Worm (Caenorhabditis elegans): ENCODE data around the gene sqv-2.

The sqv-2 gene

DNA sequence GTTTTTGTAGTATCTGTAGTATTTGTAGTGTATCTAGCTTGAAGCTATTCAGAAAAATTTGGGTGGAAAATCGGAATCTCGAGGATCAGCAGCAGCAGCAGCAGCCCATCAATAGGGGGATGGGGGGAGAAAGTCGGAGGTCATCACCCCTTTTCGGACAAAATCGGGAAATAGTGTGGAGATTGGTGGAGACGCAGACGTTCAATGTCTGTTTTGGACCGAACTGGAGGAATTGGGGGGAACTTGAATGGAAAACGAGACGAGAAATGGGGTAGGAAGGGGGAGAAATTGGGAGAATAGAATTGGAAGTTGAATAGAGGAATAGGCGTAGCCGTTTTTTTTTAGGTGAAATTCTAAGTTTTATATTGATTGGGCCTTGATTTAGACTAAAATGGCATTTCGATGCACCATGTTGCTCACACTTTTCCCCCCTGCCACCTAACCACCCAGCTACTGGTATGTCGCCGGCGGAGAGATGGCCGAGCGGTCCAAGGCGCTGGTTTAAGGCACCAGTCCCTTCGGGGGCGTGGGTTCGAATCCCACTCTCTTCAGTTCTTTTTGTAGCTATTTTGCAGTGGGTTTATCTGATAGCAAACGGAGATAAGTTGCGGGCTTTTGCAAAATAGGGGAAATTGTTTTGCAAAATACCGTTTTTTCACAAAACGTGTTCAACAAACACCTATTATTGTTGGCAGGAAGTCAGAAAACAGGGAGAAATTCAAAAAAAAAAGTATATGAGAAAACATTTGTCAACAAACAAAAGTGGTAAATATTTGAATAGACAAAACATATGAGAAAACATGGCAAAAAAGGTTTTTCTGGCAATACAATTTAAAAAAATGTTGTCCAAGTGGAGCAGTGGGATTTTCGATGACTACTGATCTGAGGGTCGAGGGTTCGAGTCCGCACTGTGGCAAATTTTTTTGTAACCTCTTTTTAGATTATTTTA, 34.0 kb downstream of the sqv-2 start:
- TF ChIP-seq pha-4 (tag; optimal IDR thresholded peaks at IDR 0.05) (peak; percentile 24), nhr-23 (tag; optimal IDR thresholded peaks at IDR 0.05) (peak; percentile 43), nfya-1 (tag; optimal IDR thresholded peaks at IDR 0.05; ENCODE audit: insufficient read depth) (peak; percentile 10), jun-1 (tag; optimal IDR thresholded peaks at IDR 0.05) (no peak)

DNA sequence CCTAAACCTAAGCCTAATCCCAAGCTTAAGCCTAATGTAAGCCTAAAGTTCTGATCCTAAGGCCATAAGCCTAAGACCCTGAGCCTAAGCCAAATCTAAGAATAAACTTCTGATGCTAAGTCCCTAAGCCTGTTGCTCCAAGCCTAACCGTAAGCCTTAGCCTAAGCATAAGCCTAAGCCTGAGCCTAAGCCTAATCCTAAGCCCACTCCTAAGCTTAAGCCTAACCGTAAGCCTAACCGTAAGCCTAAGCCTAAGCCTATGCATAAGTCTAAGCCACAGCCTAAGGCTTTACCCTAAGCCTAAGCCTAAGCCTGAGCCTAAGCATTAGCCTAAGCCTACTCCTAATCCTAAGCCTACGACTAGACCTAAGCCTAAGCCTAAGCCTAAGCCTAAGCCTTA, 34.9 kb downstream of the sqv-2 start:
- no peak for TF ChIP-seq fkh-10 (GFP tag; optimal IDR thresholded peaks at IDR 0.05)
- no peak for TF ChIP-seq ZK546.5 (tag; optimal IDR thresholded peaks at IDR 0.05)
- no peak for TF ChIP-seq hmg-11 (tag; optimal IDR thresholded peaks at IDR 0.05)
- no peak for TF ChIP-seq ceh-28 (tag; optimal IDR thresholded peaks at IDR 0.05)
- TF ChIP-seq nhr-28 (tag; optimal IDR thresholded peaks at IDR 0.05), result no peak

DNA sequence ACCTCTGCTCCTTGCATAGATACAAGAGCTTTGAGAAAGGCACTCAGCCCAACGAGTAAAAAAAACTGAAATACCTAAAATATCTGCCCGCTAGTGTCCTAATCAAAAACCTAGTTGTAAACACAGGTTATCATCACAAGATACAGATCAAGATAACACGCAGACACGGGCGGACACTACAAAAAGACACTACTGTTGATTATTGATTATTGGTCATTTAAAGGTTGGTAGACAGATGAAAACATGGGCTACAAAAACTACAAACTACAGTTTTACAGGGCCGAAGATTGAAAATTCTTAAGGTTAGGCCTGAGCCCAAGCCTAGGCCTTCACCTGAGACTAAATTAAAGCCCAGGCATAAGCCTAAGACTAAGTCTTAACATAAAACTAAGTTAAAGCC, 35.3 kb downstream of the sqv-2 start:
- TF ChIP-seq ama-1 (optimal IDR thresholded peaks at IDR 0.05), result no peak
- no peak for TF ChIP-seq zag-1 (tag; optimal IDR thresholded peaks at IDR 0.05)
- TF ChIP-seq nhr-76 (tag; optimal IDR thresholded peaks at IDR 0.05), result no peak
- no peak for TF ChIP-seq elt-3 (tag; optimal IDR thresholded peaks at IDR 0.05)
- TF ChIP-seq ceh-28 (tag; optimal IDR thresholded peaks at IDR 0.05), result no peak
- TF ChIP-seq nhr-43 (tag; optimal IDR thresholded peaks at IDR 0.05; ENCODE audit: poor library complexity, severe bottlenecking), result no peak
- TF ChIP-seq daf-12 (tag; optimal IDR thresholded peaks at IDR 0.05), result no peak
- TF ChIP-seq ceh-16 (tag; optimal IDR thresholded peaks at IDR 0.05), result no peak
- no peak for TF ChIP-seq eor-1 (tag; optimal IDR thresholded peaks at IDR 0.05)
- TF ChIP-seq skn-1 (tag; optimal IDR thresholded peaks at IDR 0.05), result no peak
- no peak for TF ChIP-seq nhr-11 (tag; optimal IDR thresholded peaks at IDR 0.05)
- TF ChIP-seq elt-2 (tag; optimal IDR thresholded peaks at IDR 0.05), result no peak
- no peak for TF ChIP-seq hmg-11 (tag; optimal IDR thresholded peaks at IDR 0.05)
- no peak for TF ChIP-seq lsy-12 (tag; optimal IDR thresholded peaks at IDR 0.05)
- no peak for TF ChIP-seq nhr-23 (tag; optimal IDR thresholded peaks at IDR 0.05)
- no peak for TF ChIP-seq nhr-28 (tag; optimal IDR thresholded peaks at IDR 0.05)
- no peak for TF ChIP-seq mml-1 (tag; optimal IDR thresholded peaks at IDR 0.05)
- TF ChIP-seq snpc-4 (tag; optimal IDR thresholded peaks at IDR 0.05), result no peak
- TF ChIP-seq ceh-9 (tag; optimal IDR thresholded peaks at IDR 0.05), result no peak
- no peak for TF ChIP-seq ztf-4 (tag; optimal IDR thresholded peaks at IDR 0.05)

DNA sequence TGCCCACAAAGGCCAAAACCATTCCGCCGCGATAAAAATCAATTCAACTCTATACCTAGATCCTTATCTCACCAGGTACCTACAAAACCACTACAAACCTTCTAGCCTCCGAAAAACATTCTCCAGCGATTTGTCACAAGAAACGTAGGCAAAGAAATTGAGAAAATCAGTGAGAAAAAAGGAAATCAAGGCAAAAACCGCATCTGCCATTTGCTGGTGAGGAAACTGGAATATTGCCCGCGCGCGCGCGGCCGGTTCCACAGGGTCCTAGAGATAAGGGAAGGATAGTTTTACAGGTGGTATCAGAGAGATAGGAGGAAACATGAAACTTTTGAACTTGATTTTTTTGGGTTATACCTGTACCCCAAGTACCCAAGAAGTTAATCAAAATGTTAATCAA, 36.6 kb downstream of the sqv-2 start:
- TF ChIP-seq nhr-25 (tag; optimal IDR thresholded peaks at IDR 0.05), result peak; percentile 49
- TF ChIP-seq elt-1 (tag; optimal IDR thresholded peaks at IDR 0.05), result peak; percentile 81
- TF ChIP-seq nhr-43 (tag; optimal IDR thresholded peaks at IDR 0.05; ENCODE audit: poor library complexity, severe bottlenecking), result peak; percentile 63
- TF ChIP-seq skn-1 (tag; optimal IDR thresholded peaks at IDR 0.05), result no peak
- peak in 2 of 3 experiments; percentile 70 to 95 for TF ChIP-seq elt-3 (tag; optimal IDR thresholded peaks at IDR 0.05)
- TF ChIP-seq nhr-76 (tag; optimal IDR thresholded peaks at IDR 0.05), result no peak

DNA sequence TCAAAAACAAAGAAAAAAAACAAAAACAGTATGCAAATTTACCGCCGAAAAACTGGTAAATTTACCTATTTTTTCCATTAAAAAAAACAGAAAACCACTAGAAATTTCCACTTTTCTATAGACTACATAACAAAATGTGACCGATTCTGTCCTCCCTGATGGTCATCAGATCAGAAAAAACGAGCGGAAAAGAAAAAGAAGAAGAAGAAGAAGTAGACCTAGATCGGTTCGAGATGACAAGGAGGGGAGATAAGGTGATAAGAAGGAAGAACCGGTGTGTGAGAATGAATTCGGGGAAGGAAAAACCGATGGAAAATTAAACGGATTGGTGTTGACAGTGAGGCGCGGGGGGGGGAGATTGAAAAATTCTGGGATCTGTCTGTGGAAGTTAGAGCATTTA, 38.1 kb downstream of the sqv-2 start:
- no peak for TF ChIP-seq R02D3.7 (tag; optimal IDR thresholded peaks at IDR 0.05)
- peak; percentile 13 for TF ChIP-seq nhr-23 (tag; optimal IDR thresholded peaks at IDR 0.05)
- no peak for TF ChIP-seq nhr-25 (tag; optimal IDR thresholded peaks at IDR 0.05)
- TF ChIP-seq jun-1 (tag; optimal IDR thresholded peaks at IDR 0.05), result no peak
- TF ChIP-seq lin-15B (tag; optimal IDR thresholded peaks at IDR 0.05), result no peak
- no peak for TF ChIP-seq nhr-28 (tag; optimal IDR thresholded peaks at IDR 0.05)
- TF ChIP-seq nhr-43 (tag; optimal IDR thresholded peaks at IDR 0.05; ENCODE audit: poor library complexity, severe bottlenecking), result peak; percentile 22
- TF ChIP-seq nhr-76 (tag; optimal IDR thresholded peaks at IDR 0.05), result no peak
- no peak for TF ChIP-seq ceh-16 (tag; optimal IDR thresholded peaks at IDR 0.05)
- TF ChIP-seq mdl-1 (tag; optimal IDR thresholded peaks at IDR 0.05), result no peak
- no peak for TF ChIP-seq ZK546.5 (tag; optimal IDR thresholded peaks at IDR 0.05)
- no peak for TF ChIP-seq lin-39 (tag; optimal IDR thresholded peaks at IDR 0.05)
- no peak for TF ChIP-seq ztf-4 (tag; optimal IDR thresholded peaks at IDR 0.05)
- no peak for TF ChIP-seq elt-1 (tag; optimal IDR thresholded peaks at IDR 0.05)
- TF ChIP-seq elt-3 (tag; optimal IDR thresholded peaks at IDR 0.05), result peak in 1 of 3 experiments; percentile 9
- TF ChIP-seq fos-1 (tag; optimal IDR thresholded peaks at IDR 0.05), result no peak
- TF ChIP-seq sea-2 (GFP tag; optimal IDR thresholded peaks at IDR 0.05), result no peak
- TF ChIP-seq daf-12 (tag; optimal IDR thresholded peaks at IDR 0.05), result no peak

All from whole organism, L3 larva.